Fruit fly (Drosophila melanogaster): Measurements from ENCODE around the gene CG31268.

Gene CG31268

dm6 chr3R:16986181-16987074, 45.2 kb upstream of the CG31268 start (continued):
- peak; percentile 82 for TF ChIP-seq Hr38 (GFP tag; optimal IDR thresholded peaks at IDR 0.05)
- peak; percentile 83 for TF ChIP-seq CG16779 (tag; optimal IDR thresholded peaks at IDR 0.05)
- TF ChIP-seq Ets96B (tag; optimal IDR thresholded peaks at IDR 0.05) = peak; percentile 82
- TF ChIP-seq net (GFP tag; optimal IDR thresholded peaks at IDR 0.05) = peak; percentile 90
- peak; percentile 88 for TF ChIP-seq Sox15 (GFP tag; optimal IDR thresholded peaks at IDR 0.05)
- peak; percentile 95 for TF ChIP-seq Hr4 (GFP tag; optimal IDR thresholded peaks at IDR 0.05)
- peak; percentile 89 for TF ChIP-seq Eip75B (GFP tag; optimal IDR thresholded peaks at IDR 0.05)
- TF ChIP-seq fd59A (GFP tag; optimal IDR thresholded peaks at IDR 0.05) = peak; percentile 85
- peak; percentile 60 for TF ChIP-seq CG9139 (GFP tag; optimal IDR thresholded peaks at IDR 0.05)
- TF ChIP-seq CG6276 (GFP tag; optimal IDR thresholded peaks at IDR 0.05) = peak; percentile 75
- peak; percentile 87 for TF ChIP-seq vri (GFP tag; optimal IDR thresholded peaks at IDR 0.05)
- peak; percentile 96 for TF ChIP-seq CG6163 (GFP tag; IDR thresholded peaks at IDR 0.05)
- peak; percentile 88 for TF ChIP-seq Ets21C (GFP tag; optimal IDR thresholded peaks at IDR 0.05)
- peak; percentile 91 for TF ChIP-seq CG11902 (GFP tag; optimal IDR thresholded peaks at IDR 0.05)
- TF ChIP-seq fkh (GFP tag; optimal IDR thresholded peaks at IDR 0.05) = peak; percentile 91
- peak; percentile 90 for TF ChIP-seq OdsH (GFP tag; optimal IDR thresholded peaks at IDR 0.05)
- TF ChIP-seq svp (GFP tag) = peak; percentile 97

- TF ChIP-seq CG32006 (GFP tag; optimal IDR thresholded peaks at IDR 0.05) = peak; percentile 43
- TF ChIP-seq Met (GFP tag; optimal IDR thresholded peaks at IDR 0.05) = no peak
- peak; percentile 48 for TF ChIP-seq CG6276 (GFP tag; optimal IDR thresholded peaks at IDR 0.05)
- peak; percentile 13; the same call in 1 of the 3 replicates for TF ChIP-seq CG8119 (GFP tag; IDR thresholded peaks at IDR 0.05)
- no peak for TF ChIP-seq Ets96B (tag; optimal IDR thresholded peaks at IDR 0.05)
- peak; percentile 4 for TF ChIP-seq CG16779 (tag; optimal IDR thresholded peaks at IDR 0.05)
- TF ChIP-seq Eip75B (GFP tag; optimal IDR thresholded peaks at IDR 0.05) = no peak
- no peak for TF ChIP-seq fd85E (GFP tag; optimal IDR thresholded peaks at IDR 0.05)
- no peak for TF ChIP-seq topi (GFP tag; optimal IDR thresholded peaks at IDR 0.05)
Measured at dm6 chr3R:16987220-16987923, 44.2 kb upstream of the CG31268 start, which contains the start of gene CG18622. Gene CG18622, minus strand, starts transcription at chr3R:16987732.

dm6 chr3R:16987924-16988298, 43.7 kb upstream of the CG31268 start:
- peak; percentile 56 for TF ChIP-seq Hr4 (GFP tag; optimal IDR thresholded peaks at IDR 0.05)
- TF ChIP-seq spab (GFP tag; optimal IDR thresholded peaks at IDR 0.05) = no peak
- no peak for TF ChIP-seq dsx (GFP tag; optimal IDR thresholded peaks at IDR 0.05; ENCODE audit: poor library complexity, severe bottlenecking)
- TF ChIP-seq net (GFP tag; optimal IDR thresholded peaks at IDR 0.05) = no peak
- TF ChIP-seq achi (GFP tag; optimal IDR thresholded peaks at IDR 0.05) = no peak
- TF ChIP-seq Ets21C (GFP tag; optimal IDR thresholded peaks at IDR 0.05) = no peak
- peak; percentile 28 for TF ChIP-seq OdsH (GFP tag; optimal IDR thresholded peaks at IDR 0.05)
- TF ChIP-seq dac (GFP tag; optimal IDR thresholded peaks at IDR 0.05) = peak; percentile 23
- TF ChIP-seq Eip78C (GFP tag) = peak; percentile 32
- no peak for TF ChIP-seq salr (GFP tag; optimal IDR thresholded peaks at IDR 0.05)
- no peak for TF ChIP-seq Eip93F (GFP tag; optimal IDR thresholded peaks at IDR 0.05)
- peak; percentile 9 for TF ChIP-seq CG6276 (GFP tag; optimal IDR thresholded peaks at IDR 0.05)
- no peak for TF ChIP-seq Hr38 (GFP tag; optimal IDR thresholded peaks at IDR 0.05)
- no peak for TF ChIP-seq CG3919 (GFP tag; optimal IDR thresholded peaks at IDR 0.05)
- no peak for TF ChIP-seq ss (GFP tag; optimal IDR thresholded peaks at IDR 0.05)
- no peak for TF ChIP-seq fkh (GFP tag; optimal IDR thresholded peaks at IDR 0.05)
- TF ChIP-seq CG8632 (GFP tag; optimal IDR thresholded peaks at IDR 0.05) = no peak
- TF ChIP-seq CG32006 (GFP tag; optimal IDR thresholded peaks at IDR 0.05) = peak; percentile 50
- no peak for TF ChIP-seq acj6 (GFP tag; optimal IDR thresholded peaks at IDR 0.05)
- peak; percentile 4 for TF ChIP-seq CG10669 (GFP tag; optimal IDR thresholded peaks at IDR 0.05)
- no peak for TF ChIP-seq CG4318 (GFP tag; optimal IDR thresholded peaks at IDR 0.05)
- TF ChIP-seq Sox14 (GFP tag; optimal IDR thresholded peaks at IDR 0.05) = no peak

Measured in whole organism, prepupa.